Worm (Caenorhabditis elegans): ENCODE measurements around the gene clc-3.

- TF ChIP-seq him-1 (tag; optimal IDR thresholded peaks at IDR 0.05) (no peak), W03F9.2 (tag; optimal IDR thresholded peaks at IDR 0.05) (no peak), dao-5 (tag; optimal IDR thresholded peaks at IDR 0.05) (no peak)
These were observed 19.0 kb upstream of the clc-3 start, which contains the start of gene slcf-2 for ce11 chrX:3393562-3393961.

Measured in whole organism, L4/young adult.